Worm (Caenorhabditis elegans) whole organism, L2 larva: ENCODE data around the gene oac-23.

Experiments
- aly-2 ChIP-seq: fragments of 150-350 bp; optimal IDR thresholded peaks from 2 replicates; lab custom pipeline; 2014; ENCODE audit warnings: missing biosample characterization, missing genetic modification characterization
- blmp-1 ChIP-seq: sonication (generic microtip); optimal IDR thresholded peaks from 2 replicates; lab custom pipeline; 2017; ENCODE audit warnings: missing genetic modification characterization, mild to moderate bottlenecking, missing compliant biosample characterization, antibody characterized with exemption, moderate library complexity; ENCODE audit not compliant: insufficient read depth
- ceh-16 ChIP-seq: fragments of 150-350 bp; optimal IDR thresholded peaks from 2 replicates; lab custom pipeline; 2014; ENCODE audit warnings: missing biosample characterization, missing genetic modification characterization
- lin-11 ChIP-seq: fragments of 150-350 bp; sonication (generic microtip); optimal IDR thresholded peaks from 2 replicates; lab custom pipeline; 2014; ENCODE audit warnings: missing biosample characterization, missing genetic modification characterization, inconsistent platforms, mixed read lengths
- lin-13 ChIP-seq: fragments of 150-350 bp; optimal IDR thresholded peaks from 2 replicates; lab custom pipeline; 2014; ENCODE audit warnings: missing biosample characterization, missing genetic modification reagents, missing genetic modification characterization
- nhr-11 ChIP-seq: fragments of 150-350 bp; optimal IDR thresholded peaks from 2 replicates; lab custom pipeline; 2014; ENCODE audit warnings: missing biosample characterization, missing genetic modification characterization
- nhr-237 ChIP-seq: fragments of 150-350 bp; optimal IDR thresholded peaks from 2 replicates; lab custom pipeline; 2014; ENCODE audit warnings: missing biosample characterization, missing genetic modification characterization
- sma-9 ChIP-seq, 2 experiments: fragments of 150-350 bp in 1 of 2; sonication (generic microtip) in 1 of 2; optimal IDR thresholded peaks; 2 replicates each; lab custom pipeline; 2014 to 2016; ENCODE audit warnings: missing genetic modification characterization in 2 of 2, mild to moderate bottlenecking in 1 of 2, missing biosample characterization in 1 of 2, missing compliant biosample characterization in 1 of 2, missing genetic modification reagents in 1 of 2, moderate library complexity in 1 of 2
- snpc-4 ChIP-seq: fragments of 150-350 bp; optimal IDR thresholded peaks from 2 replicates; lab custom pipeline; 2014; ENCODE audit warnings: missing biosample characterization, missing genetic modification characterization
- unc-62 ChIP-seq: fragments of 150-350 bp; optimal IDR thresholded peaks from 2 replicates; lab custom pipeline; 2014; ENCODE audit warnings: missing biosample characterization, missing genetic modification reagents, missing genetic modification characterization
- ztf-4 ChIP-seq: fragments of 150-350 bp; optimal IDR thresholded peaks from 2 replicates; lab custom pipeline; 2014; ENCODE audit warnings: missing biosample characterization, missing genetic modification characterization

DNA sequence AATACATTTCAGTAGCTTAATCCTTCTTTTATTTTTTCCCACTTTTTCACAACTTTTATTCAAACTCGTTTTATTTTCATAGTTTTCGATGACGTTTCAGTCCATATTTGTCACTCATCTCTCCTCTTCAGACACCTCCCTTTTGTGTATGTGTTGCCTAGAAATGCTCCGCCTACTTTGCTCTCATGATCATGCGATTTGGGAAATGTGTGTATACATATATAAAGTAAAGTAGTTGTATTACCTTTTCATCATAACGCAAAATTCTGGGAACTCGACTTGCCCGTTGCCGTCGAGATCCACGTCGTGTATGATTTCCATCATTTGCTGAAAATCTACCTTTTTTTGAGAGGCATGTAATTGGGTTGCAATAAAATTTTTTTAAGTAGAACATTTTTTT lies 49.2 kb upstream of the oac-23 start:
- TF ChIP-seq lin-13 (GFP tag; lab: Kevin White, UChicago) (no peak), blmp-1 (no peak), ceh-16 (tag; lab: Kevin White, UChicago) (no peak), ztf-4 (tag; lab: Kevin White, UChicago) (no peak), lin-11 (tag; lab: Kevin White, UChicago) (no peak), aly-2 (tag; lab: Kevin White, UChicago) (no peak), sma-9 (GFP tag; optimal IDR thresholded peaks at IDR 0.05; lab: Kevin White, UChicago) (no peak), sma-9 (tag; optimal IDR thresholded peaks at IDR 0.05; lab: Kevin White, UChicago) (no peak), unc-62 (no peak), snpc-4 (tag; lab: Kevin White, UChicago) (no peak), nhr-237 (no peak), nhr-11 (no peak)
